Worm (Caenorhabditis elegans): ENCODE results near the gene ddl-1.

ddl-1 gene

ce11 chrII:5646942-5647341 lies 1.2 kb downstream of the ddl-1 start, which contains the start of gene F59E12.9:
Gene F59E12.9, minus strand, starts transcription at chrII:5647042.
- TF ChIP-seq attf-5 (GFP tag; optimal IDR thresholded peaks at IDR 0.05): no peak
- TF ChIP-seq nfya-1 (tag; optimal IDR thresholded peaks at IDR 0.05; ENCODE audit: borderline replicate concordance, insufficient read depth): no peak
- no peak for TF ChIP-seq fkh-3 (tag; optimal IDR thresholded peaks at IDR 0.05)
- TF ChIP-seq zfh-2 (GFP tag; conservative IDR thresholded peaks at IDR 0.05): no peak

DNA sequence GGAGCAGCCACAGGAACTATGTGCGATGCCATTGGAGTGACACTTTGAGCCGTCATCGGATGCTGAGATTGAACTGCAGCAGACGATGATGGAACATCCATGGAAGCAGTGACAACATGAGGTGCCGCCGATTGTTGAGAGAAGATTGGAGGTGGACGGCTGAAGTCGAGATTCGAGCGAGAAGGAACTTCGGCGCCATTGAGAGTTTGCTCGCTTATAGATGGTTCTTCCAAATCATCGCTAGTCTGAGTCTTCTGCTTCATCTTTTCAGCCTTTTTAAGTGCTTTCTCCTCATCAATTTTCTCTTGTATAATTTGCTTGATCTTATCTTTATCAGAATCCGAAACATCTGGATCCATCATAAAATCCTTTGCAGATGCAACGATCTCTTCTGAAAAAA lies 6.1 kb downstream of the ddl-1 start:
- no peak for TF ChIP-seq ztf-28 (GFP tag; IDR thresholded peaks at IDR 0.05)
- 0 out of 2 replicates have a peak, but pooled peaks have one; percentile 12 for TF ChIP-seq mcd-1 (GFP tag; IDR thresholded peaks at IDR 0.05)
- TF ChIP-seq zfh-2 (GFP tag; conservative IDR thresholded peaks at IDR 0.05): peak; percentile 43; the same call in 1 of the 2 replicates
- no peak for TF ChIP-seq let-607 (tag; optimal IDR thresholded peaks at IDR 0.05)

DNA sequence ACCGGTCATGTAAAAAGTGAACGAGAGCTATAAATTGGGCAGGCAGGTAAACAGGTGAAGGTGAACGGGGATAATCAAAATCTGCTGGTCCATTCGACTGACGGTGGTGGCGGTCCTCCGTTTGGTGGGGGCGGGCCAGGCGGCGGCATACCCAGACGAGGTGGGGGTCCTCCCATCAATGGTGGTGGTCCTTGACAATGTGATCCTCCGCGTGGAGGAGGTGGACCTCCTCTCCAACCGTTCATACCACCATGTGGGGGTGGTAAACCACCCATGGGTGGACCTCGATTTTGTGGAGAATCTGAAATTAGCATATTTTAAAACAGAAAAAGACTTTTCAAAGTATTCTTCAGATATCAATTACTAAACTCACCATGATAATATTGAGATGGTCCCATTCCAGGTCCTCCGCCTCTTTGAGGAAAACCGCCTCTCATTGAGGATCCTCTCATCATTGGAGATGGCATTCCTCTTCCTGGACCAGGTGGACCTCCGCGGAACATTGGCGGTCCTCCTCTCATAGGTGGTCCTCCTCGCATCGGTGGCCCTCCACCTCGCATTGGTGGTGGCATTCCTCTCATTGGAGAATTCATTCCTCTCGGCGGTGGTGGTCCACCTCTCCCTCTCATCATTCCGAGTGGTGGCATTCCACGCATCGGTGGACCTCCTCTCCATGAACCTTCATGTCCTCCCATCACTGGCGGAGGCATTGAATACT lies 7.7 kb downstream of the ddl-1 start:
- TF ChIP-seq zfh-2 (GFP tag; conservative IDR thresholded peaks at IDR 0.05): peak; percentile 56
- peak; percentile 2 for TF ChIP-seq chd-7 (tag; optimal IDR thresholded peaks at IDR 0.05)
- TF ChIP-seq ztf-3 (GFP tag; optimal IDR thresholded peaks at IDR 0.05): no peak

ce11 chrII:5638059-5638458 lies 10.1 kb downstream of the ddl-1 start, which contains the start of gene F59E12.3:
Gene F59E12.3, plus strand, starts transcription at chrII:5638359.
- TF ChIP-seq lin-40 (tag; optimal IDR thresholded peaks at IDR 0.05): no peak
- TF ChIP-seq atf-7 (tag; optimal IDR thresholded peaks at IDR 0.05): no peak
- TF ChIP-seq athp-1 (tag; optimal IDR thresholded peaks at IDR 0.05): no peak
- no peak for TF ChIP-seq hlh-26 (GFP tag; conservative IDR thresholded peaks at IDR 0.05)
- TF ChIP-seq ceh-79 (tag; optimal IDR thresholded peaks at IDR 0.05): no peak
- TF ChIP-seq F57A8.1 (GFP tag; optimal IDR thresholded peaks at IDR 0.05): no peak
- TF ChIP-seq ztf-22 (GFP tag; optimal IDR thresholded peaks at IDR 0.05): no peak
- no peak for TF ChIP-seq nhr-90 (tag; optimal IDR thresholded peaks at IDR 0.05)
- TF ChIP-seq nhr-120 (GFP tag; IDR thresholded peaks at IDR 0.05): no peak
- no peak for TF ChIP-seq F37B4.10 (GFP tag; IDR thresholded peaks at IDR 0.05)
- TF ChIP-seq B0035.1 (tag; optimal IDR thresholded peaks at IDR 0.05): no peak
- no peak for TF ChIP-seq dox-1 (GFP tag; IDR thresholded peaks at IDR 0.05)
- TF ChIP-seq xnd-1 (tag; optimal IDR thresholded peaks at IDR 0.05): no peak
- no peak for TF ChIP-seq F52B5.7 (tag; optimal IDR thresholded peaks at IDR 0.05)

DNA sequence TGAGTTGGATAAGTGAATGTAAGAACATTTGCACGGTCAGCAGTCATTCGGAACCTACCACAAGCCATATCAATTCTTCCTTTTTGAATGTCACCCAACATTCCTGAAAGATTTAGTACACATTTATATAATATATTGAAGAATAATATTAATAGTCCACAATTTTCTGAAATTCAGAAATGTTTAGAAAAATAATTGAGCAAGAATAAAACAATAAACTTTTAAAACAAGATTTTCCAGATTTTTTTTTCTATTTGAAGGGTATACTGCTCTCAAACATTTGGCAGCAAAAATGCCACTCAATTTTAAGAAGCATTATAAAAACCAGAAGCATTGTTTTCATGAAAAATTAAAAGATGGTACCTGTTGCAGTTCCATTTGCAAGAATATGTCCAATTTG lies 11.3 kb downstream of the ddl-1 start, which contains the start of gene F59E12.8:
Gene F59E12.8 (minus strand): TSS at position 101 of the 400 bp plus-strand sequence.
- TF ChIP-seq ccch-3 (GFP tag; optimal IDR thresholded peaks at IDR 0.05) (no peak), dpl-1 (GFP tag; optimal IDR thresholded peaks at IDR 0.05) (no peak), fkh-3 (tag; optimal IDR thresholded peaks at IDR 0.05) (no peak), rcor-1 (GFP tag; IDR thresholded peaks at IDR 0.05) (no peak), tbp1 (GFP tag; optimal IDR thresholded peaks at IDR 0.05) (no peak), lin-54 (GFP tag; optimal IDR thresholded peaks at IDR 0.05) (no peak), madf-10 (tag; optimal IDR thresholded peaks at IDR 0.05) (no peak), athp-1 (tag; optimal IDR thresholded peaks at IDR 0.05) (no peak), F23B12.7 (tag; optimal IDR thresholded peaks at IDR 0.05; ENCODE audit: insufficient read depth) (no peak)

Measured in whole organism, young adult.